Fruit fly (Drosophila melanogaster) whole organism: ENCODE results near the gene spz.

Experiments
- CG8478 ChIP-seq: fragments of >200 bp; optimal IDR thresholded peaks from 2 replicates; lab custom pipeline; 2018; ENCODE audit warnings: inconsistent platforms
- Dll ChIP-seq: fragments of >200 bp; optimal IDR thresholded peaks from 2 replicates; lab custom pipeline; 2017
- EcR ChIP-seq, 2 experiments: fragments of >200 bp; optimal IDR thresholded peaks; 2 replicates each; lab custom pipeline; 2017; ENCODE audit warnings: missing biosample characterization in 2 of 2, missing genetic modification characterization in 2 of 2, missing genetic modification reagents in 2 of 2
- pan ChIP-seq: fragments of >200 bp; optimal IDR thresholded peaks from 2 replicates; lab custom pipeline; 2017
- psq ChIP-seq: fragments of >200 bp; optimal IDR thresholded peaks from 2 replicates; lab custom pipeline; 2017
- usp ChIP-seq: fragments of >200 bp; optimal IDR thresholded peaks from 2 replicates; lab custom pipeline; 2017; ENCODE audit warnings: missing biosample characterization, missing genetic modification characterization, mixed read lengths

DNA sequence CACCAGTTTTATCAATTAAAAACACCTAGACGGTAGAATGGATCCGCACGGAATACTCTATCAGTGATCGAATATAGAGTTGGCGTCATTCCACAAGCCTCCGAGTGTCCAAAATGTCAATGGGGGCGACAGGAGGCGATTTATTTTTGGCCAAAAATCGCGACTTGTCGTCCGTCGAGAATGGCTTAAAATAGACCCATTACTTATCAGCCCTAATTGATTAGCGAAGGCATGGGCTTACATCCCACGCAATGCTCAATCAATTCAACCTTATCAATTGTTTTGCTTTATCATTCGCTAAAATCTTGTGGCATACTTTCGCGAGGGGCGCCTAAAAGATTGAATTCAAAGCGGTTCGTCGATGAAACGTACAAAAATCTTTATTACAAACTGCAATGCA is 38.2 kb upstream of the spz start:
- no peak for TF ChIP-seq pan (lab: Kevin White, UChicago)
- no peak for TF ChIP-seq usp (GFP tag; lab: Kevin White, UChicago)
- TF ChIP-seq psq: no peak
- no peak for TF ChIP-seq EcR (GFP tag; optimal IDR thresholded peaks at IDR 0.05; lab: Kevin White, UChicago)
- TF ChIP-seq Dll (lab: Kevin White, UChicago): no peak
- TF ChIP-seq CG8478 (lab: Kevin White, UChicago): no peak
